Fruit fly (Drosophila melanogaster) whole organism, embryonic: ENCODE data around the gene CG13386.

Experiments used
- Adf1 ChIP-seq: fragments of 200-800 bp; sonication (Bioruptor generic); IDR thresholded peaks from 2 replicates; pipeline ENCODE4 v1.3.6; 2022; ENCODE audit warnings: missing biosample characterization, missing genetic modification characterization
- CG10462 ChIP-seq: fragments of 200-800 bp; sonication (Bioruptor generic); optimal IDR thresholded peaks from 2 replicates; lab custom pipeline; 2016; ENCODE audit warnings: missing biosample characterization, missing genetic modification characterization
- CG11247 ChIP-seq: fragments of 200-800 bp; sonication (Bioruptor generic); IDR thresholded peaks from 2 replicates; pipeline ENCODE4 v1.3.6; 2022; ENCODE audit warnings: missing biosample characterization, missing genetic modification characterization
- CG11560 ChIP-seq: fragments of 200-800 bp; sonication (Bioruptor generic); IDR thresholded peaks from 3 replicates; pipeline ENCODE4 v1.3.6; 2022; ENCODE audit warnings: missing biosample characterization, missing genetic modification characterization
- CG14050 ChIP-seq: fragments of 200-800 bp; sonication (Bioruptor generic); IDR thresholded peaks from 3 replicates; pipeline ENCODE4 v1.3.6; 2022; ENCODE audit warnings: missing biosample characterization, missing genetic modification characterization
- CG14860 ChIP-seq: fragments of 200-800 bp; sonication (Bioruptor generic); IDR thresholded peaks from 3 replicates; pipeline ENCODE4 v1.3.6; 2022; ENCODE audit warnings: missing biosample characterization, missing genetic modification characterization; ENCODE audit not compliant: partially characterized antibody
- CG15514 ChIP-seq: fragments of 200-800 bp; sonication (Bioruptor generic); optimal IDR thresholded peaks from 3 replicates; lab custom pipeline; 2017; ENCODE audit warnings: missing biosample characterization, missing genetic modification characterization, mild to moderate bottlenecking, moderate library complexity, missing genetic modification reagents
- CG2875 ChIP-seq: fragments of 200-800 bp; sonication (Bioruptor generic); optimal IDR thresholded peaks from 2 replicates; lab custom pipeline; 2017; ENCODE audit warnings: missing biosample characterization, mild to moderate bottlenecking, missing genetic modification characterization, missing genetic modification reagents
- CG31224 ChIP-seq: fragments of 200-800 bp; sonication (Bioruptor generic); IDR thresholded peaks from 2 replicates; pipeline ENCODE4 v1.3.6; 2022; ENCODE audit warnings: missing biosample characterization, missing genetic modification characterization
- CG3838 ChIP-seq: fragments of 200-800 bp; sonication (Bioruptor generic); optimal IDR thresholded peaks from 3 replicates; lab custom pipeline; 2016; ENCODE audit warnings: missing biosample characterization, missing genetic modification characterization
- CG3847 ChIP-seq: fragments of 200-800 bp; sonication (Bioruptor generic); IDR thresholded peaks from 2 replicates; pipeline ENCODE4 v1.3.6; 2022; ENCODE audit warnings: missing biosample characterization, missing genetic modification characterization
- CG4282 ChIP-seq: fragments of 200-800 bp; sonication (Bioruptor generic); optimal IDR thresholded peaks from 2 replicates; lab custom pipeline; 2016; ENCODE audit warnings: missing biosample characterization, missing genetic modification characterization
- CG4360 ChIP-seq: fragments of 200-800 bp; sonication (Bioruptor generic); IDR thresholded peaks from 2 replicates; pipeline ENCODE4 v1.3.6; 2022; ENCODE audit warnings: missing biosample characterization, missing genetic modification characterization
- CoRest ChIP-seq: fragments of 200-800 bp; sonication (Bioruptor generic); optimal IDR thresholded peaks from 3 replicates; lab custom pipeline; 2018; ENCODE audit warnings: missing biosample characterization, mild to moderate bottlenecking, missing genetic modification characterization, moderate library complexity
- Dfd ChIP-seq, 2 experiments: fragments of >200 bp; optimal IDR thresholded peaks; 2 replicates each; lab custom pipeline; 2017; ENCODE audit warnings: missing biosample characterization in 2 of 2, missing genetic modification characterization in 2 of 2
- Ets65A ChIP-seq: fragments of 200-800 bp; sonication (Bioruptor generic); peaks from one replicate; lab custom pipeline; 2016; ENCODE audit warnings: missing biosample characterization, missing genetic modification characterization
- Fer3 ChIP-seq: fragments of 200-800 bp; sonication (Bioruptor generic); optimal IDR thresholded peaks from 2 replicates; lab custom pipeline; 2018; ENCODE audit warnings: missing biosample characterization, mild to moderate bottlenecking, missing genetic modification characterization, moderate library complexity
- Gsc ChIP-seq: fragments of 200-800 bp; sonication (Bioruptor generic); IDR thresholded peaks from 2 replicates; pipeline ENCODE4 v1.3.6; 2022; ENCODE audit warnings: missing biosample characterization, missing genetic modification characterization
- HHEX ChIP-seq: fragments of 200-800 bp; sonication (Bioruptor generic); optimal IDR thresholded peaks from 3 replicates; lab custom pipeline; 2017; ENCODE audit warnings: missing biosample characterization, mild to moderate bottlenecking, missing genetic modification characterization, missing genetic modification reagents
- HmgD ChIP-seq: fragments of 200-800 bp; sonication (Bioruptor generic); optimal IDR thresholded peaks from 3 replicates; lab custom pipeline; 2016; ENCODE audit warnings: missing biosample characterization, missing genetic modification characterization
- Hr78 ChIP-seq, 2 experiments: fragments of 200-800 bp in 1 of 2; fragments of >200 bp in 1 of 2; sonication (Bioruptor generic) in 1 of 2; optimal IDR thresholded peaks; 2 replicates each; lab custom pipeline; 2017 to 2019; ENCODE audit warnings: missing biosample characterization in 2 of 2, missing genetic modification characterization in 2 of 2, mild to moderate bottlenecking in 1 of 2, moderate library complexity in 1 of 2
- MTF-1 ChIP-seq: fragments of 200-800 bp; sonication (Bioruptor generic); optimal IDR thresholded peaks from 2 replicates; lab custom pipeline; 2018; ENCODE audit warnings: missing biosample characterization, mild to moderate bottlenecking, missing genetic modification characterization, borderline replicate concordance
- Mrtf ChIP-seq: fragments of 200-800 bp; sonication (Bioruptor generic); IDR thresholded peaks from 3 replicates; pipeline ENCODE4 v1.3.6; 2022; ENCODE audit warnings: missing biosample characterization, missing genetic modification characterization
- NK7.1 ChIP-seq: fragments of 200-800 bp; sonication (Bioruptor generic); optimal IDR thresholded peaks from 3 replicates; lab custom pipeline; 2016; ENCODE audit warnings: missing biosample characterization, missing genetic modification characterization
- Ssrp ChIP-seq: fragments of 200-800 bp; sonication (Bioruptor generic); optimal IDR thresholded peaks from 2 replicates; lab custom pipeline; 2018; ENCODE audit warnings: missing biosample characterization, mild to moderate bottlenecking, missing genetic modification characterization, moderate library complexity
- Taf1 ChIP-seq: fragments of 200-800 bp; sonication (Bioruptor generic); IDR thresholded peaks from 2 replicates; pipeline ENCODE4 v1.3.6; 2022; ENCODE audit warnings: missing biosample characterization, missing genetic modification characterization
- YL-1 ChIP-seq: fragments of 200-800 bp; sonication (Bioruptor generic); optimal IDR thresholded peaks from 3 replicates; lab custom pipeline; 2017; ENCODE audit warnings: missing biosample characterization, mild to moderate bottlenecking, missing genetic modification characterization
- ac ChIP-seq: fragments of 200-800 bp; sonication (Bioruptor generic); optimal IDR thresholded peaks from 3 replicates; lab custom pipeline; 2017; ENCODE audit warnings: missing biosample characterization, mild to moderate bottlenecking, missing genetic modification characterization
- amos ChIP-seq: fragments of 200-800 bp; sonication (Bioruptor generic); IDR thresholded peaks from 2 replicates; pipeline ENCODE4 v1.3.6; 2022; ENCODE audit warnings: missing biosample characterization, missing genetic modification characterization; ENCODE audit not compliant: partially characterized antibody
- ara ChIP-seq: fragments of 200-800 bp; sonication (Bioruptor generic); IDR thresholded peaks from 2 replicates; pipeline ENCODE4 v1.3.6; 2022; ENCODE audit warnings: missing biosample characterization, missing genetic modification characterization
- az2 ChIP-seq: fragments of 200-800 bp; sonication (Bioruptor generic); optimal IDR thresholded peaks from 3 replicates; lab custom pipeline; 2016; ENCODE audit warnings: missing biosample characterization, missing genetic modification characterization
- btn ChIP-seq: fragments of 200-800 bp; sonication (Bioruptor generic); optimal IDR thresholded peaks from 2 replicates; lab custom pipeline; 2016; ENCODE audit warnings: missing biosample characterization, missing genetic modification characterization
- cad ChIP-seq: fragments of >200 bp; optimal IDR thresholded peaks from 2 replicates; lab custom pipeline; 2017; ENCODE audit warnings: missing biosample characterization, missing genetic modification characterization
- chinmo ChIP-seq: fragments of 200-800 bp; sonication (Bioruptor generic); IDR thresholded peaks from 4 replicates; pipeline ENCODE4 v1.3.6; 2022; ENCODE audit warnings: missing biosample characterization, missing genetic modification characterization; ENCODE audit not compliant: partially characterized antibody
- danr ChIP-seq: fragments of 200-800 bp; sonication (Bioruptor generic); IDR thresholded peaks from 2 replicates; pipeline ENCODE4 v1.3.6; 2022; ENCODE audit warnings: missing biosample characterization, missing genetic modification characterization
- dimm ChIP-seq: fragments of 200-800 bp; sonication (Bioruptor generic); IDR thresholded peaks from 2 replicates; pipeline ENCODE4 v1.3.6; 2022; ENCODE audit warnings: missing biosample characterization, missing genetic modification characterization
- grau ChIP-seq: fragments of 200-800 bp; optimal IDR thresholded peaks from 3 replicates; lab custom pipeline; 2019; ENCODE audit warnings: missing biosample characterization, mild to moderate bottlenecking, missing genetic modification characterization, moderate library complexity
- gro ChIP-seq: fragments of 200-800 bp; sonication (Bioruptor generic); optimal IDR thresholded peaks from 2 replicates; lab custom pipeline; 2016; ENCODE audit warnings: missing biosample characterization, missing genetic modification characterization
- knrl ChIP-seq: fragments of 200-800 bp; sonication (Bioruptor generic); IDR thresholded peaks from 3 replicates; pipeline ENCODE4 v1.3.6; 2022; ENCODE audit warnings: missing biosample characterization, missing genetic modification characterization; ENCODE audit not compliant: partially characterized antibody
- nau ChIP-seq: fragments of 200-800 bp; sonication (Bioruptor generic); optimal IDR thresholded peaks from 3 replicates; lab custom pipeline; 2017; ENCODE audit warnings: missing biosample characterization, mild to moderate bottlenecking, missing genetic modification characterization, missing genetic modification reagents
- nerfin-2 ChIP-seq: fragments of 200-800 bp; sonication (Bioruptor generic); IDR thresholded peaks from 2 replicates; pipeline ENCODE4 v1.3.6; 2022; ENCODE audit warnings: missing biosample characterization, missing genetic modification characterization; ENCODE audit not compliant: partially characterized antibody
- otp ChIP-seq: fragments of 200-800 bp; sonication (Bioruptor generic); IDR thresholded peaks from 3 replicates; pipeline ENCODE4, ENCODE4 v1.3.6; 2022; ENCODE audit warnings: missing biosample characterization, missing genetic modification characterization
- p53 ChIP-seq: fragments of 200-800 bp; sonication (Bioruptor generic); optimal IDR thresholded peaks from 2 replicates; lab custom pipeline; 2016; ENCODE audit warnings: missing biosample characterization, missing genetic modification characterization
- pita ChIP-seq: fragments of 200-800 bp; sonication (Bioruptor generic); optimal IDR thresholded peaks from 2 replicates; lab custom pipeline; 2017; ENCODE audit warnings: missing biosample characterization, mild to moderate bottlenecking, missing genetic modification characterization
- seq ChIP-seq: fragments of 200-800 bp; sonication (Bioruptor generic); IDR thresholded peaks from 2 replicates; pipeline ENCODE4 v1.3.6; 2022; ENCODE audit warnings: missing biosample characterization, missing genetic modification characterization
- sima ChIP-seq: fragments of 200-800 bp; sonication (Bioruptor generic); optimal IDR thresholded peaks from 2 replicates; lab custom pipeline; 2016; ENCODE audit warnings: missing biosample characterization, missing genetic modification characterization
- sqz ChIP-seq: fragments of 200-800 bp; sonication (Bioruptor generic); optimal IDR thresholded peaks from 3 replicates; lab custom pipeline; 2018; ENCODE audit warnings: missing biosample characterization, mild to moderate bottlenecking, missing genetic modification characterization
- ssp ChIP-seq: fragments of 200-800 bp; sonication (Bioruptor generic); IDR thresholded peaks from 2 replicates; pipeline ENCODE4 v1.3.6; 2022; ENCODE audit warnings: missing biosample characterization, missing genetic modification characterization
- twi ChIP-seq: fragments of 200-800 bp; optimal IDR thresholded peaks from 2 replicates; lab custom pipeline; 2019; ENCODE audit warnings: missing biosample characterization, mild to moderate bottlenecking, missing genetic modification characterization, moderate library complexity
- tx ChIP-seq: fragments of 200-800 bp; sonication (Bioruptor generic); optimal IDR thresholded peaks from 2 replicates; lab custom pipeline; 2016; ENCODE audit warnings: missing biosample characterization, missing genetic modification characterization
- unpg ChIP-seq: fragments of 200-800 bp; sonication (Bioruptor generic); optimal IDR thresholded peaks from 3 replicates; lab custom pipeline; 2018; ENCODE audit warnings: missing biosample characterization, mild to moderate bottlenecking, missing genetic modification characterization, moderate library complexity
- yki ChIP-seq: fragments of >200 bp; optimal IDR thresholded peaks from 3 replicates; lab custom pipeline; 2018

Gene CG13386

DNA sequence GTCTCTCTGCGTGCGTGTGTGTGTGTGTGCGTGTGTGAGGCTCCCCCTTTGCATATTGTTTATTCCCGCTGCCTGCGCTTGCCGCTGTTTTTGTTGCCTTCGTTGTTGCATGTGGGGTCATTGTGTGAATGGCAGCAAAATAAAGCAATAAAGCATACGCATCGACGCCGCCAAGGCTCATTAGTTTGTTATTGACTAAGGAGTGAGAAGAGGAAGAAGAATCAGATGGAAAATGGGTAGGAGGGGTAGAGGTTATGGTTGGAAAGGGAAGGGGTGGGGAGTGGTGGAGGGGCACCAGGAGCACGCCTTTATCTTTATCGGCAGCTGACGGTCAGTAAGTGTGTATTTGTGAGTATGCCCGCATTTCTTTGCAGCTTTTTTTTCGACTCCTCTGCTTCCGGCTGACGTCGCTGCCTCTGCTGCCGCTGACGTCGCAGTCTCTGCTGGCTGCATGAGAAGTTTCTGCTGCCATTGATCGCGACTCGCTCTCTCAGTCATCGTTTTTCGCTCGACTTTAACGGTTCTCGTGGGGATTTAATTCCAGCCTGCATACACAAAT is 20.6 kb downstream of the CG13386 start:
- TF ChIP-seq Mrtf: 0 out of 3 replicates have a peak, but pooled peaks have one; percentile 17
- no peak for TF ChIP-seq danr (GFP tag; lab: Robert Waterston, UW)
- no peak for TF ChIP-seq CG4282 (GFP tag; lab: Kevin White, UChicago)
- peak; percentile 49 for TF ChIP-seq twi (tag; lab: Kevin White, UChicago)
- TF ChIP-seq ssp (GFP tag; lab: Robert Waterston, UW): no peak
- TF ChIP-seq CG11247: no peak
- 0 out of 2 replicates have a peak, but pooled peaks have one; percentile 39 for TF ChIP-seq nerfin-2 (GFP tag; lab: Robert Waterston, UW)
- TF ChIP-seq p53: no peak
- no peak for TF ChIP-seq Ets65A (GFP tag; lab: Kevin White, UChicago)
- no peak for TF ChIP-seq CG2875 (GFP tag; lab: Kevin White, UChicago)
- TF ChIP-seq az2 (GFP tag; lab: Kevin White, UChicago): no peak
- TF ChIP-seq cad: no peak
- TF ChIP-seq HHEX: no peak
- no peak for TF ChIP-seq ara (GFP tag; lab: Robert Waterston, UW)
- TF ChIP-seq HmgD (GFP tag; lab: Kevin White, UChicago): no peak
- TF ChIP-seq CG11560: no peak
- no peak for TF ChIP-seq Taf1 (GFP tag; lab: Robert Waterston, UW)
- TF ChIP-seq CG14050 (GFP tag; lab: Robert Waterston, UW): no peak
- no peak for TF ChIP-seq tx (GFP tag; lab: Kevin White, UChicago)
- no peak for TF ChIP-seq Ssrp (tag; lab: Kevin White, UChicago)
- no peak for TF ChIP-seq Fer3
- no peak for TF ChIP-seq yki (lab: Kevin White, UChicago)
- TF ChIP-seq CG15514 (GFP tag; lab: Kevin White, UChicago): no peak
- peak; percentile 69 for TF ChIP-seq CG4360 (GFP tag; lab: Robert Waterston, UW)
- no peak for TF ChIP-seq pita
- no peak for TF ChIP-seq CG31224
- TF ChIP-seq Adf1 (GFP tag; lab: Robert Waterston, UW): peak; percentile 87
- no peak for TF ChIP-seq NK7.1
- TF ChIP-seq Dfd (GFP tag; optimal IDR thresholded peaks at IDR 0.05; lab: Kevin White, UChicago): no peak
- no peak for TF ChIP-seq CoRest (tag; lab: Kevin White, UChicago)
- 0 out of 4 replicates have a peak, but pooled peaks have one; percentile 47 for TF ChIP-seq chinmo (GFP tag; lab: Robert Waterston, UW)
- TF ChIP-seq CG14860 (GFP tag; lab: Robert Waterston, UW): no peak
- TF ChIP-seq CG3838 (GFP tag; lab: Kevin White, UChicago): no peak
- TF ChIP-seq seq (GFP tag; lab: Robert Waterston, UW): no peak
- TF ChIP-seq sima (GFP tag; lab: Kevin White, UChicago): no peak
- TF ChIP-seq YL-1 (GFP tag; lab: Kevin White, UChicago): no peak
- no peak for TF ChIP-seq dimm (GFP tag; lab: Robert Waterston, UW)
- TF ChIP-seq CG3847 (GFP tag; lab: Robert Waterston, UW): no peak
- no peak for TF ChIP-seq gro (GFP tag; lab: Kevin White, UChicago)
- TF ChIP-seq CG10462 (GFP tag; lab: Kevin White, UChicago): no peak
- TF ChIP-seq grau (tag; lab: Kevin White, UChicago): no peak
- no peak for TF ChIP-seq unpg (GFP tag; lab: Kevin White, UChicago)
- no peak for TF ChIP-seq otp (GFP tag; lab: Robert Waterston, UW)
- TF ChIP-seq nau: no peak
- no peak for TF ChIP-seq amos (GFP tag; lab: Robert Waterston, UW)
- no peak for TF ChIP-seq MTF-1 (GFP tag; lab: Kevin White, UChicago)
- no peak for TF ChIP-seq Gsc (GFP tag; lab: Robert Waterston, UW)
- TF ChIP-seq sqz (GFP tag; lab: Kevin White, UChicago): peak; percentile 53
- no peak for TF ChIP-seq btn (GFP tag; lab: Kevin White, UChicago)
- TF ChIP-seq ac (GFP tag; lab: Kevin White, UChicago): no peak
- TF ChIP-seq Hr78 (GFP tag; optimal IDR thresholded peaks at IDR 0.05; lab: Kevin White, UChicago): peak in 1 of 2 experiments; percentile 79
- TF ChIP-seq knrl: no peak
